Worm (Caenorhabditis elegans): ENCODE data around the gene ire-1.

ce11 chrII:8126617-8127016 is 1.9 kb upstream of the ire-1 start:
- TF ChIP-seq him-1 (tag; optimal IDR thresholded peaks at IDR 0.05) (no peak), dao-5 (tag; optimal IDR thresholded peaks at IDR 0.05) (no peak), W03F9.2 (tag; optimal IDR thresholded peaks at IDR 0.05) (no peak)

Data from whole organism, L4/young adult.